Fruit fly (Drosophila melanogaster): ENCODE measurements around the gene ome.

DNA sequence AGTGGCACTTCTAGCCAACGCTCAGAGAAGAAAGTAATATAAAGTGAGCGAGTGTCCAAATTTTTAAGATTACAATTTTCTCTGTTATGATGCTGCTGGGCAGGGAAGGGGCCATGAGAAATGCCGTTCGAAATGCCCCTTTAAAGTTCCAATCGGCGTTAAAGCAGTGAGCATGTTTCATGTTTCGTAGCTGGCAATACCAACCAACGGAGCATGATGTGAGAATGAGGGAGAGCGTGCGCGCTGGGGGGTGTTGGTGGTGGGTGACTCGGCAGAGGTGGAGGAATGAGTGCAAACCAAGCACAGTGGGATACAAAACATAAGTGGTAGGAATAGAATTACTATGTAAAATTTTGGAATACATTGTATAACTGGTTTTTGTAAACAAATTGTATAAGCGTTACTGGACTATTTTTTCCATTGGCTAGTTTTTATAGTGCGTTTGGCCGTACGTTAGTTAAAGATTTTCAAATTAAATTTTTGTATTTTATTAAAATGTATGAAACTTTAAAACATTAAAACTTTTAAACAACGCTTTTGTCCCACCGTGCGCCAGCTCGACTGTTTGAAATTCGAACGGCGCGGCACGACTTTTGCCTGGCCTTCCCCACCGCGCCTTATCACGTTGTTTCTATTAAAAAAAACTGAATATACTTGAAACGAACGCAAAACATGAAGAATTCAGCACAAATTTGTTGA is 86.6 kb downstream of the ome start:
- TF ChIP-seq insv (optimal IDR thresholded peaks at IDR 0.05) = no peak
- TF ChIP-seq psq (optimal IDR thresholded peaks at IDR 0.05) = no peak
- TF ChIP-seq h (optimal IDR thresholded peaks at IDR 0.05) = no peak
- no peak for TF ChIP-seq Sin3A (optimal IDR thresholded peaks at IDR 0.05)
